Fruit fly (Drosophila melanogaster): Measurements from ENCODE around the gene Gorab.

Gorab gene

dm6 chr3L:17420610-17421194, 7.9 kb downstream of the Gorab start:
- TF ChIP-seq ttk (optimal IDR thresholded peaks at IDR 0.05) (no peak), psq (optimal IDR thresholded peaks at IDR 0.05) (no peak), insv (optimal IDR thresholded peaks at IDR 0.05) (no peak), Sin3A (optimal IDR thresholded peaks at IDR 0.05) (no peak), Myc (optimal IDR thresholded peaks at IDR 0.05) (no peak), h (optimal IDR thresholded peaks at IDR 0.05) (no peak)

- TF ChIP-seq psq (optimal IDR thresholded peaks at IDR 0.05) (no peak), insv (optimal IDR thresholded peaks at IDR 0.05) (no peak), ttk (optimal IDR thresholded peaks at IDR 0.05) (no peak), Myc (optimal IDR thresholded peaks at IDR 0.05) (no peak), h (optimal IDR thresholded peaks at IDR 0.05) (no peak), Sin3A (optimal IDR thresholded peaks at IDR 0.05) (no peak)
Measured at dm6 chr3L:17419103-17419741, 9.4 kb downstream of the Gorab start.

- TF ChIP-seq psq (optimal IDR thresholded peaks at IDR 0.05) (no peak), h (optimal IDR thresholded peaks at IDR 0.05) (no peak), Myc (optimal IDR thresholded peaks at IDR 0.05) (no peak), ttk (optimal IDR thresholded peaks at IDR 0.05) (no peak), insv (optimal IDR thresholded peaks at IDR 0.05) (no peak), Sin3A (optimal IDR thresholded peaks at IDR 0.05) (no peak)
Measured at dm6 chr3L:17415967-17416749, 12.5 kb downstream of the Gorab start.

dm6 chr3L:17412146-17412545, 16.5 kb downstream of the Gorab start:
- no peak for TF ChIP-seq insv (optimal IDR thresholded peaks at IDR 0.05)
- no peak for TF ChIP-seq psq (optimal IDR thresholded peaks at IDR 0.05)
- no peak for TF ChIP-seq Sin3A (optimal IDR thresholded peaks at IDR 0.05)
- no peak for TF ChIP-seq Myc (optimal IDR thresholded peaks at IDR 0.05)
- no peak for TF ChIP-seq h (optimal IDR thresholded peaks at IDR 0.05)
- no peak for TF ChIP-seq ttk (optimal IDR thresholded peaks at IDR 0.05)

dm6 chr3L:17411273-17411672, 17.4 kb downstream of the Gorab start:
- TF ChIP-seq Myc (optimal IDR thresholded peaks at IDR 0.05) = no peak
- no peak for TF ChIP-seq psq (optimal IDR thresholded peaks at IDR 0.05)
- no peak for TF ChIP-seq h (optimal IDR thresholded peaks at IDR 0.05)
- TF ChIP-seq Sin3A (optimal IDR thresholded peaks at IDR 0.05) = no peak
- TF ChIP-seq ttk (optimal IDR thresholded peaks at IDR 0.05) = no peak
- no peak for TF ChIP-seq insv (optimal IDR thresholded peaks at IDR 0.05)

dm6 chr3L:17407480-17408093, 21.0 kb downstream of the Gorab start:
- TF ChIP-seq ttk (optimal IDR thresholded peaks at IDR 0.05) (no peak), Sin3A (optimal IDR thresholded peaks at IDR 0.05) (no peak), h (optimal IDR thresholded peaks at IDR 0.05) (no peak), insv (optimal IDR thresholded peaks at IDR 0.05) (no peak), psq (optimal IDR thresholded peaks at IDR 0.05) (no peak), Myc (optimal IDR thresholded peaks at IDR 0.05) (no peak)

- TF ChIP-seq h (optimal IDR thresholded peaks at IDR 0.05) (no peak), insv (optimal IDR thresholded peaks at IDR 0.05) (no peak), Myc (optimal IDR thresholded peaks at IDR 0.05) (no peak), psq (optimal IDR thresholded peaks at IDR 0.05) (no peak), Sin3A (optimal IDR thresholded peaks at IDR 0.05) (no peak), ttk (optimal IDR thresholded peaks at IDR 0.05) (no peak)
Measured at dm6 chr3L:17407073-17407472, 21.6 kb downstream of the Gorab start.

- TF ChIP-seq h (optimal IDR thresholded peaks at IDR 0.05) (no peak), insv (optimal IDR thresholded peaks at IDR 0.05) (no peak), psq (optimal IDR thresholded peaks at IDR 0.05) (no peak), Sin3A (optimal IDR thresholded peaks at IDR 0.05) (no peak), ttk (optimal IDR thresholded peaks at IDR 0.05) (no peak), Myc (optimal IDR thresholded peaks at IDR 0.05) (no peak)
Measured at dm6 chr3L:17404646-17405045, 24.0 kb downstream of the Gorab start.

- TF ChIP-seq insv (optimal IDR thresholded peaks at IDR 0.05) (no peak), Sin3A (optimal IDR thresholded peaks at IDR 0.05) (no peak)
Measured at dm6 chr3L:17403268-17403667, 25.4 kb downstream of the Gorab start.

dm6 chr3L:17402399-17402798, 26.2 kb downstream of the Gorab start:
- TF ChIP-seq ttk (optimal IDR thresholded peaks at IDR 0.05) = no peak
- no peak for TF ChIP-seq insv (optimal IDR thresholded peaks at IDR 0.05)
- TF ChIP-seq h (optimal IDR thresholded peaks at IDR 0.05) = no peak
- no peak for TF ChIP-seq Myc (optimal IDR thresholded peaks at IDR 0.05)
- TF ChIP-seq psq (optimal IDR thresholded peaks at IDR 0.05) = no peak
- TF ChIP-seq Sin3A (optimal IDR thresholded peaks at IDR 0.05) = no peak

- no peak for TF ChIP-seq Sin3A (optimal IDR thresholded peaks at IDR 0.05)
Measured at dm6 chr3L:17401411-17401810, 27.2 kb downstream of the Gorab start.

dm6 chr3L:17400911-17401310, 27.7 kb downstream of the Gorab start:
- no peak for TF ChIP-seq Myc (optimal IDR thresholded peaks at IDR 0.05)
- no peak for TF ChIP-seq psq (optimal IDR thresholded peaks at IDR 0.05)
- no peak for TF ChIP-seq ttk (optimal IDR thresholded peaks at IDR 0.05)
- TF ChIP-seq h (optimal IDR thresholded peaks at IDR 0.05) = no peak
- no peak for TF ChIP-seq insv (optimal IDR thresholded peaks at IDR 0.05)
- TF ChIP-seq Sin3A (optimal IDR thresholded peaks at IDR 0.05) = no peak
